Worm (Caenorhabditis elegans): ENCODE measurements around the gene C32D5.10.

Gene C32D5.10

DNA sequence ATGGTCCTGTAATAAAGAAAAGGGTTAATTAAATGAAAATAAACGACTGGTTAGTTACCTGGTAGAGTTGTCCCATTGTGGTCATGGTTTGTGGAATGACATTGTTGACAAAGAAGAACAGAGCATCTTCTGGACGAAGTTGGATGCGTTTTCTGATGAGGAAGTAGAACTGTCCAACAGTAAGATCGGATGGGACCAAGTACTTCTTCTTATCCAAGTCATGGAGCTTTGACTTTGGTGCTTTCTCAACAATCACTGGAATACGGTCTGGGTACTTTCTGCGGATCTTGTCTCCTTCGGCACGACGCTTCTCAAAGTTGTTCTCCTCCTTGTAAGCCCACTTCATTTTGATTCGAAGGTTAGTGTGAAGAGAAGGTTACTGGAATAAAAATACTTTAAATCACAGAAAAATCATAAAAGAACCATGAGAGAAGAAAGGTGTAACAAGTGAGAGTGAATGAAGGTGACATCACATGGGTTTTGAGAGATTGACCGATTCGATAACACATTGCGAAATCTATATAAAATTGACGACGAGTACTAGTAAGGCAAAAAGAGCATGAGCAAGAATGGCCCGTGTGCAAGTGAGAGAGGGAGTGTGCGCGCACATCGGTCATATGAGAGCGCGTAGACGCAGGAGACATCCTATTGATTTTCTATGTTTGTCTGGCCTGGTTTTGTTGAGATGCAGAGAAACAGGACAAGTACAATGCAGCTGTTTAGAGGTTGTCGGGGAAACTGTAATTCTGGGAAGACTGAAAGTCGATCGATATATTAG lies 4.3 kb downstream of the C32D5.10 start, which contains the start of gene lgg-1:
Gene lgg-1, minus strand, starts transcription at position 379 of the 778 bp plus-strand sequence.
- TF ChIP-seq nhr-77 (tag; optimal IDR thresholded peaks at IDR 0.05) (no peak), fkh-2 (tag; optimal IDR thresholded peaks at IDR 0.05) (no peak), nhr-23 (tag; optimal IDR thresholded peaks at IDR 0.05) (peak; percentile 9), hmg-11 (tag; optimal IDR thresholded peaks at IDR 0.05) (no peak), elt-2 (tag; optimal IDR thresholded peaks at IDR 0.05) (no peak), ztf-4 (tag; optimal IDR thresholded peaks at IDR 0.05) (no peak), ceh-28 (tag; optimal IDR thresholded peaks at IDR 0.05) (peak; percentile 74), ceh-82 (tag; optimal IDR thresholded peaks at IDR 0.05) (no peak), lin-39 (tag; optimal IDR thresholded peaks at IDR 0.05) (peak; percentile 40), skn-1 (tag; optimal IDR thresholded peaks at IDR 0.05) (no peak), tbx-2 (tag; optimal IDR thresholded peaks at IDR 0.05) (no peak), lsy-12 (tag; optimal IDR thresholded peaks at IDR 0.05) (peak; percentile 60), sea-2 (GFP tag; optimal IDR thresholded peaks at IDR 0.05) (no peak), unc-62 (GFP tag; optimal IDR thresholded peaks at IDR 0.05) (no peak), nhr-28 (tag; optimal IDR thresholded peaks at IDR 0.05) (no peak), lin-15B (tag; optimal IDR thresholded peaks at IDR 0.05) (peak; percentile 30), fos-1 (tag; optimal IDR thresholded peaks at IDR 0.05) (no peak), R02D3.7 (tag; optimal IDR thresholded peaks at IDR 0.05) (no peak), nhr-237 (tag; optimal IDR thresholded peaks at IDR 0.05) (no peak), ama-1 (optimal IDR thresholded peaks at IDR 0.05) (peak; percentile 98), nhr-12 (tag; optimal IDR thresholded peaks at IDR 0.05) (no peak), snpc-4 (tag; optimal IDR thresholded peaks at IDR 0.05) (peak; percentile 4), elt-3 (tag; optimal IDR thresholded peaks at IDR 0.05) (no peak), pqm-1 (tag; optimal IDR thresholded peaks at IDR 0.05) (no peak), elt-1 (tag; optimal IDR thresholded peaks at IDR 0.05) (no peak), ceh-16 (tag; optimal IDR thresholded peaks at IDR 0.05) (no peak), egl-5 (tag; optimal IDR thresholded peaks at IDR 0.05) (peak; percentile 29), egl-27 (tag; optimal IDR thresholded peaks at IDR 0.05) (no peak), nhr-76 (tag; optimal IDR thresholded peaks at IDR 0.05) (no peak), nhr-43 (tag; optimal IDR thresholded peaks at IDR 0.05; ENCODE audit: poor library complexity, severe bottlenecking) (peak; percentile 63), nfya-1 (tag; optimal IDR thresholded peaks at IDR 0.05; ENCODE audit: insufficient read depth) (peak; percentile 73), jun-1 (tag; optimal IDR thresholded peaks at IDR 0.05) (peak; percentile 70), ZK546.5 (tag; optimal IDR thresholded peaks at IDR 0.05) (no peak), eor-1 (tag; optimal IDR thresholded peaks at IDR 0.05) (no peak), ztf-11 (tag; optimal IDR thresholded peaks at IDR 0.05) (no peak), unc-39 (tag; optimal IDR thresholded peaks at IDR 0.05) (no peak), aly-2 (tag; optimal IDR thresholded peaks at IDR 0.05) (no peak), ceh-9 (tag; optimal IDR thresholded peaks at IDR 0.05) (no peak), nhr-11 (tag; optimal IDR thresholded peaks at IDR 0.05) (no peak), mdl-1 (tag; optimal IDR thresholded peaks at IDR 0.05) (peak; percentile 10), nhr-25 (tag; optimal IDR thresholded peaks at IDR 0.05) (peak; percentile 83), fkh-10 (GFP tag; optimal IDR thresholded peaks at IDR 0.05) (no peak), zag-1 (tag; optimal IDR thresholded peaks at IDR 0.05) (no peak), pha-4 (tag; optimal IDR thresholded peaks at IDR 0.05) (peak; percentile 71)

DNA sequence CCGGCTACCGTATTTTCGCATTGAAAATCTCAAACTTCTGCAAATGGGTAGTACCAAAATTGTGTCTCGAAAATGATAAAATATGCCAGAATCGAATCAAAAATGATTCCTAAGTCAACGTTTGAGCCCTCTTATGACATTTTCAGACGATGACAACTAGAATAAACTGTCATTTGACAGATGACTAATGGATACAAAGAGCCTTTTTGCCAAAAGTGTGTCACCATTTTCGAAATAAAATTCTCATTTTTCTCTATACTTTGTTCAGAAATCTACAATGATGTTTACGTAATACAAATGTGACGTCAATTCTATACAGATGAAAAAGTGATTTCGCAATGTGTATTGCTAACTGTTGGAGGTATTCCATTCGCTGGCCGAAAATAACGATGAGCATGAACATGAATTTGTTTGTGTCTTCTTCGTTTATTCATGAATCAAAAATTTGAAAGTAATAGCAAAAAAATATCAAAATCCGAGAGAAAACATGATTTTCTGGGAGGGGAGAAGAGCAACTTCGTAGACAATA lies 5.2 kb downstream of the C32D5.10 start:
- TF ChIP-seq sea-2 (GFP tag; optimal IDR thresholded peaks at IDR 0.05): no peak
- TF ChIP-seq nfya-1 (tag; optimal IDR thresholded peaks at IDR 0.05; ENCODE audit: insufficient read depth): peak; percentile 66
- TF ChIP-seq elt-3 (tag; optimal IDR thresholded peaks at IDR 0.05): peak in 1 of 3 experiments; percentile 38
- TF ChIP-seq mdl-1 (tag; optimal IDR thresholded peaks at IDR 0.05): no peak
- peak; percentile 1 for TF ChIP-seq lin-39 (tag; optimal IDR thresholded peaks at IDR 0.05)
- peak; percentile 69 for TF ChIP-seq ztf-4 (tag; optimal IDR thresholded peaks at IDR 0.05)
- TF ChIP-seq fos-1 (tag; optimal IDR thresholded peaks at IDR 0.05): peak; percentile 12
- peak; percentile 97 for TF ChIP-seq ama-1 (optimal IDR thresholded peaks at IDR 0.05)
- peak; percentile 24 for TF ChIP-seq egl-5 (tag; optimal IDR thresholded peaks at IDR 0.05)
- peak; percentile 74 for TF ChIP-seq jun-1 (tag; optimal IDR thresholded peaks at IDR 0.05)
- TF ChIP-seq nhr-43 (tag; optimal IDR thresholded peaks at IDR 0.05; ENCODE audit: poor library complexity, severe bottlenecking): peak; percentile 89
- no peak for TF ChIP-seq nhr-67 (tag; optimal IDR thresholded peaks at IDR 0.05)
- TF ChIP-seq nhr-28 (tag; optimal IDR thresholded peaks at IDR 0.05): peak; percentile 30
- no peak for TF ChIP-seq nhr-76 (tag; optimal IDR thresholded peaks at IDR 0.05)
- TF ChIP-seq skn-1 (tag; optimal IDR thresholded peaks at IDR 0.05): peak; percentile 79
- TF ChIP-seq ceh-82 (tag; optimal IDR thresholded peaks at IDR 0.05): peak; percentile 51
- TF ChIP-seq R02D3.7 (tag; optimal IDR thresholded peaks at IDR 0.05): peak; percentile 46
- peak; percentile 45 for TF ChIP-seq elt-1 (tag; optimal IDR thresholded peaks at IDR 0.05)
- no peak for TF ChIP-seq unc-62 (GFP tag; optimal IDR thresholded peaks at IDR 0.05)
- TF ChIP-seq lsy-12 (tag; optimal IDR thresholded peaks at IDR 0.05): peak; percentile 74
- TF ChIP-seq elt-2 (tag; optimal IDR thresholded peaks at IDR 0.05): peak; percentile 61
- TF ChIP-seq pqm-1 (tag; optimal IDR thresholded peaks at IDR 0.05): peak; percentile 38
- peak; percentile 70 for TF ChIP-seq pha-4 (tag; optimal IDR thresholded peaks at IDR 0.05)
- TF ChIP-seq nhr-12 (tag; optimal IDR thresholded peaks at IDR 0.05): no peak
- no peak for TF ChIP-seq fkh-2 (tag; optimal IDR thresholded peaks at IDR 0.05)
- peak; percentile 0 for TF ChIP-seq ceh-28 (tag; optimal IDR thresholded peaks at IDR 0.05)
- TF ChIP-seq nhr-25 (tag; optimal IDR thresholded peaks at IDR 0.05): peak; percentile 85
- TF ChIP-seq nhr-23 (tag; optimal IDR thresholded peaks at IDR 0.05): peak; percentile 89
- no peak for TF ChIP-seq nhr-11 (tag; optimal IDR thresholded peaks at IDR 0.05)
- peak; percentile 17 for TF ChIP-seq hmg-11 (tag; optimal IDR thresholded peaks at IDR 0.05)
- TF ChIP-seq daf-12 (tag; optimal IDR thresholded peaks at IDR 0.05): no peak
- peak; percentile 71 for TF ChIP-seq tbx-2 (tag; optimal IDR thresholded peaks at IDR 0.05)
